Fruit fly (Drosophila melanogaster) whole organism, embryonic: Measurements from ENCODE around the gene JMJD4.

Source experiments
- Ada2b ChIP-seq: fragments of 200-800 bp; sonication (Bioruptor generic); IDR thresholded peaks from 2 replicates; pipeline ENCODE4 v1.3.6; 2022; ENCODE audit warnings: missing biosample characterization, missing genetic modification characterization
- CG10267 ChIP-seq: fragments of 200-800 bp; sonication (Bioruptor generic); optimal IDR thresholded peaks from 2 replicates; lab custom pipeline; 2018; ENCODE audit warnings: missing biosample characterization, mild to moderate bottlenecking, missing genetic modification characterization, moderate library complexity
- CG10321 ChIP-seq: fragments of 200-800 bp; sonication (Bioruptor generic); IDR thresholded peaks from 2 replicates; pipeline ENCODE4 v1.3.6; 2022; ENCODE audit warnings: missing biosample characterization, missing genetic modification characterization
- CG12155 ChIP-seq: fragments of 200-800 bp; sonication (Bioruptor generic); optimal IDR thresholded peaks from 3 replicates; lab custom pipeline; 2016; ENCODE audit warnings: missing biosample characterization, missing genetic modification characterization
- CG14014 ChIP-seq: fragments of 200-800 bp; sonication (Bioruptor generic); IDR thresholded peaks from 2 replicates; pipeline ENCODE4 v1.3.6; 2022; ENCODE audit warnings: missing biosample characterization, missing genetic modification characterization
- CG15269 ChIP-seq: fragments of 200-800 bp; sonication (Bioruptor generic); optimal IDR thresholded peaks from 2 replicates; lab custom pipeline; 2018; ENCODE audit warnings: missing biosample characterization, mild to moderate bottlenecking, missing genetic modification characterization, moderate library complexity
- CG1602 ChIP-seq: fragments of 200-800 bp; sonication (Bioruptor generic); optimal IDR thresholded peaks from 3 replicates; lab custom pipeline; 2016; ENCODE audit warnings: missing biosample characterization, missing genetic modification characterization
- CG1603 ChIP-seq: fragments of 200-800 bp; sonication (Bioruptor generic); optimal IDR thresholded peaks from 2 replicates; lab custom pipeline; 2019; ENCODE audit warnings: missing biosample characterization, mild to moderate bottlenecking, missing genetic modification characterization, moderate library complexity
- CG16813 ChIP-seq: fragments of 200-800 bp; sonication (Bioruptor generic); IDR thresholded peaks from 3 replicates; pipeline ENCODE4 v1.3.6; 2022; ENCODE audit warnings: missing biosample characterization, missing genetic modification characterization; ENCODE audit not compliant: partially characterized antibody
- CG18476 ChIP-seq: fragments of 200-800 bp; sonication (Bioruptor generic); optimal IDR thresholded peaks from 2 replicates; lab custom pipeline; 2016; ENCODE audit warnings: missing biosample characterization, mild to moderate bottlenecking, missing genetic modification characterization
- CG2116 ChIP-seq: fragments of 200-800 bp; sonication (Bioruptor generic); optimal IDR thresholded peaks from 3 replicates; lab custom pipeline; 2018; ENCODE audit warnings: missing biosample characterization, mild to moderate bottlenecking, missing genetic modification characterization
- CG3163 ChIP-seq: fragments of 200-800 bp; sonication (Bioruptor generic); optimal IDR thresholded peaks from 3 replicates; lab custom pipeline; 2016; ENCODE audit warnings: missing biosample characterization, missing genetic modification characterization
- CG32532 ChIP-seq: fragments of 200-800 bp; sonication (Bioruptor generic); IDR thresholded peaks from 2 replicates; pipeline ENCODE4 v1.3.6; 2022; ENCODE audit warnings: missing biosample characterization, missing genetic modification characterization
- CG4282 ChIP-seq: fragments of 200-800 bp; sonication (Bioruptor generic); optimal IDR thresholded peaks from 2 replicates; lab custom pipeline; 2016; ENCODE audit warnings: missing biosample characterization, missing genetic modification characterization
- CG7556 ChIP-seq: fragments of 200-800 bp; sonication (Bioruptor generic); optimal IDR thresholded peaks from 2 replicates; lab custom pipeline; 2017; ENCODE audit warnings: missing biosample characterization, mild to moderate bottlenecking, missing genetic modification characterization
- CG8765 ChIP-seq: fragments of 200-800 bp; sonication (Bioruptor generic); IDR thresholded peaks from 2 replicates; pipeline ENCODE4 v1.3.6; 2022; ENCODE audit warnings: missing biosample characterization, missing genetic modification characterization
- CTCF ChIP-seq: fragments of 200-800 bp; sonication (Bioruptor generic); optimal IDR thresholded peaks from 2 replicates; lab custom pipeline; 2017; ENCODE audit warnings: missing biosample characterization, mild to moderate bottlenecking, missing genetic modification characterization, moderate library complexity
- Chrac-16 ChIP-seq: fragments of 200-800 bp; sonication (Bioruptor generic); optimal IDR thresholded peaks from 3 replicates; lab custom pipeline; 2016; ENCODE audit warnings: missing biosample characterization, missing genetic modification characterization
- D ChIP-seq, 2 experiments: fragments of 200-800 bp in 1 of 2; fragments of >200 bp in 1 of 2; sonication (Bioruptor generic) in 1 of 2; optimal IDR thresholded peaks; 2 replicates in 1 of 2; 3 replicates in 1 of 2; lab custom pipeline; 2017; ENCODE audit warnings: mild to moderate bottlenecking in 1 of 2, missing biosample characterization in 1 of 2, missing genetic modification characterization in 1 of 2, missing genetic modification reagents in 1 of 2
- Eip74EF ChIP-seq, 2 experiments: fragments of 200-800 bp in 1 of 2; fragments of >200 bp in 1 of 2; sonication (Bioruptor generic) in 1 of 2; optimal IDR thresholded peaks; 2 replicates each; lab custom pipeline; 2017 to 2019; ENCODE audit warnings: missing biosample characterization in 2 of 2, missing genetic modification characterization in 2 of 2, mild to moderate bottlenecking in 1 of 2, moderate library complexity in 1 of 2
- H2.0 ChIP-seq: fragments of 200-800 bp; sonication (Bioruptor generic); IDR thresholded peaks from 2 replicates; pipeline ENCODE4 v1.3.6; 2022; ENCODE audit warnings: missing biosample characterization, missing genetic modification characterization
- Hsf ChIP-seq: fragments of 200-800 bp; sonication (Bioruptor generic); optimal IDR thresholded peaks from 3 replicates; lab custom pipeline; 2016; ENCODE audit warnings: missing biosample characterization, missing genetic modification characterization
- Med ChIP-seq: fragments of 200-800 bp; sonication (Bioruptor generic); peaks from one replicate; lab custom pipeline; 2016; ENCODE audit warnings: missing biosample characterization, missing genetic modification characterization, mild to moderate bottlenecking, inconsistent platforms, moderate library complexity
- Myb ChIP-seq: fragments of 200-800 bp; sonication (Bioruptor generic); optimal IDR thresholded peaks from 2 replicates; lab custom pipeline; 2016; ENCODE audit warnings: missing biosample characterization, missing genetic modification characterization
- NFAT ChIP-seq: fragments of 200-800 bp; sonication (Bioruptor generic); IDR thresholded peaks from 2 replicates; pipeline ENCODE4 v1.3.6; 2022; ENCODE audit warnings: missing biosample characterization, missing genetic modification characterization
- Oli ChIP-seq: fragments of 200-800 bp; sonication (Bioruptor generic); optimal IDR thresholded peaks from 2 replicates; lab custom pipeline; 2018; ENCODE audit warnings: missing biosample characterization, mild to moderate bottlenecking, missing genetic modification characterization, moderate library complexity
- Opbp ChIP-seq: fragments of 200-800 bp; sonication (Bioruptor generic); IDR thresholded peaks from 3 replicates; pipeline ENCODE4 v1.3.6; 2022; ENCODE audit warnings: missing biosample characterization, missing genetic modification characterization; ENCODE audit not compliant: partially characterized antibody
- Pdp1 ChIP-seq, 2 experiments: fragments of 200-800 bp; sonication (Bioruptor generic); optimal IDR thresholded peaks; 3 replicates each; lab custom pipeline; 2016; ENCODE audit warnings: missing biosample characterization in 2 of 2, missing genetic modification characterization in 2 of 2, mild to moderate bottlenecking in 1 of 2, moderate library complexity in 1 of 2
- Poxn ChIP-seq: fragments of 200-800 bp; sonication (Bioruptor generic); IDR thresholded peaks from 2 replicates; pipeline ENCODE4 v1.3.6; 2022; ENCODE audit warnings: missing biosample characterization, missing genetic modification characterization
- Ssrp ChIP-seq: fragments of 200-800 bp; sonication (Bioruptor generic); optimal IDR thresholded peaks from 2 replicates; lab custom pipeline; 2018; ENCODE audit warnings: missing biosample characterization, mild to moderate bottlenecking, missing genetic modification characterization, moderate library complexity
- amos ChIP-seq: fragments of 200-800 bp; sonication (Bioruptor generic); IDR thresholded peaks from 2 replicates; pipeline ENCODE4 v1.3.6; 2022; ENCODE audit warnings: missing biosample characterization, missing genetic modification characterization; ENCODE audit not compliant: partially characterized antibody
- ash1 ChIP-seq: fragments of 200-800 bp; sonication (Bioruptor generic); optimal IDR thresholded peaks from 2 replicates; lab custom pipeline; 2018; ENCODE audit warnings: missing biosample characterization, mild to moderate bottlenecking, missing genetic modification characterization
- bcd ChIP-seq: fragments of 200-800 bp; sonication (Bioruptor generic); optimal IDR thresholded peaks from 2 replicates; lab custom pipeline; 2017; ENCODE audit warnings: missing biosample characterization, mild to moderate bottlenecking, missing genetic modification characterization
- btn ChIP-seq: fragments of 200-800 bp; sonication (Bioruptor generic); optimal IDR thresholded peaks from 2 replicates; lab custom pipeline; 2016; ENCODE audit warnings: missing biosample characterization, missing genetic modification characterization
- ci ChIP-seq: fragments of 200-800 bp; sonication (Bioruptor generic); IDR thresholded peaks from 3 replicates; pipeline ENCODE4 v1.3.6; 2022; ENCODE audit warnings: missing biosample characterization, missing genetic modification characterization
- fru ChIP-seq: fragments of >200 bp; optimal IDR thresholded peaks from 2 replicates; lab custom pipeline; 2017
- her ChIP-seq: fragments of 200-800 bp; sonication (Bioruptor generic); optimal IDR thresholded peaks from 2 replicates; lab custom pipeline; 2016; ENCODE audit warnings: missing biosample characterization, missing genetic modification characterization
- lmd ChIP-seq: fragments of 200-800 bp; sonication (Bioruptor generic); IDR thresholded peaks from 2 replicates; pipeline ENCODE4 v1.3.6; 2022; ENCODE audit warnings: missing biosample characterization, missing genetic modification characterization
- mam ChIP-seq: fragments of 200-800 bp; sonication (Bioruptor generic); optimal IDR thresholded peaks from 3 replicates; lab custom pipeline; 2016; ENCODE audit warnings: missing biosample characterization, missing genetic modification characterization
- nau ChIP-seq: fragments of 200-800 bp; sonication (Bioruptor generic); optimal IDR thresholded peaks from 3 replicates; lab custom pipeline; 2017; ENCODE audit warnings: missing biosample characterization, mild to moderate bottlenecking, missing genetic modification characterization, missing genetic modification reagents
- onecut ChIP-seq: fragments of 200-800 bp; sonication (Bioruptor generic); IDR thresholded peaks from 2 replicates; pipeline ENCODE4 v1.3.6; 2022; ENCODE audit warnings: missing biosample characterization, missing genetic modification characterization
- sc ChIP-seq, 3 experiments: fragments of >200 bp in 2 of 3; fragments of 200-800 bp in 1 of 3; sonication (Bioruptor generic) in 1 of 3; optimal IDR thresholded peaks; 2 replicates in 2 of 3; 3 replicates in 1 of 3; lab custom pipeline; 2017; ENCODE audit warnings: mild to moderate bottlenecking in 1 of 3, missing biosample characterization in 1 of 3, missing genetic modification characterization in 1 of 3, missing genetic modification reagents in 1 of 3
- seq ChIP-seq: fragments of 200-800 bp; sonication (Bioruptor generic); IDR thresholded peaks from 2 replicates; pipeline ENCODE4 v1.3.6; 2022; ENCODE audit warnings: missing biosample characterization, missing genetic modification characterization
- sima ChIP-seq: fragments of 200-800 bp; sonication (Bioruptor generic); optimal IDR thresholded peaks from 2 replicates; lab custom pipeline; 2016; ENCODE audit warnings: missing biosample characterization, missing genetic modification characterization
- sisA ChIP-seq: fragments of 200-800 bp; sonication (Bioruptor generic); IDR thresholded peaks from 2 replicates; pipeline ENCODE4 v1.3.6; 2022; ENCODE audit warnings: missing biosample characterization, missing genetic modification characterization
- slbo ChIP-seq: fragments of 200-800 bp; sonication (Bioruptor generic); IDR thresholded peaks from 2 replicates; pipeline ENCODE4 v1.3.6; 2022; ENCODE audit warnings: missing biosample characterization, missing genetic modification characterization
- slou ChIP-seq: fragments of 200-800 bp; sonication (Bioruptor generic); optimal IDR thresholded peaks from 3 replicates; lab custom pipeline; 2016; ENCODE audit warnings: missing biosample characterization, missing genetic modification characterization
- zf30C ChIP-seq: fragments of 200-800 bp; sonication (Bioruptor generic); optimal IDR thresholded peaks from 3 replicates; lab custom pipeline; 2018; ENCODE audit warnings: missing biosample characterization, mild to moderate bottlenecking, missing genetic modification characterization

JMJD4 gene

DNA sequence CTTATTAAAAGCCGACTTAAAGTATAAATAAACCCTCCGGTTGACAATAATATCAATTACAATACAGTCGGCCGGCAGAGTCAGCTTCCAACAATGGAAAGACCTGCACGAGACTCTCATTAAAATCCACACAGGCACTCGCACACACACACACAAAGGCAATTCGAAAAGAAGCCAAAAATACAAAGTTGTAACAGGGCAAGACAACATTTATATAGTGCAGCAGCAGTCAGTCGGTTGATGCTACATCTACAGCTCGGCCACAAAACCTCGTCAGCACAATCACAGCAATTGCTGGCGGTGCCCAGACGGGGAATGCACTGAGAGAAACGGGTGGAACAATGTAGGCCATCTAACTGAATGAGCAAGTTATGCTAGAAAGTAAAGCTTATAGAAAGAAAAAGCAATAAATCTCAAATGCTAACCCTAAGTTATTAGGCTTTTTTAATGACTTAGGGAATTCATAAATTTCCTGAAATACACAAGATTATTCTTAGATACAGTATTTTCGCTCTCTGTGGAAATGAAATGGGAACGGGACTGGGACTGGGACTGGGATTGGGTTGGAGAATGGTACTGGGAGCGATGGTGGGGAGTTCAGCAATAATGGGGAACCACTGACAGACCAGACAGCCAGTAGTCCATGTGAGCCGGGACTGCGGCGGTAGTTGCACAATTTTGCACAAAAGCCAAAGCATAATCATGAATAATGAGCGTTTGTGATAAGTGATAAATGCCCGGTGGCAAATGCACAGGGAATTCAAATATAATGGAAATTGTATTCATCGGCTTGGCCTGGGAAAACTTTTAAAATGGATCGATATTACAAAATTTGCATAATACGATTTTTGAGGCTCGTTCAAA is 37.5 kb downstream of the JMJD4 start (continued):
- TF ChIP-seq CG7556 (GFP tag; lab: Kevin White, UChicago), result peak; percentile 19
- peak; percentile 12 for TF ChIP-seq CG12155 (GFP tag; lab: Kevin White, UChicago)
- TF ChIP-seq Oli (tag; lab: Kevin White, UChicago), result peak; percentile 45
- TF ChIP-seq CG15269 (tag; lab: Kevin White, UChicago), result peak; percentile 42
- TF ChIP-seq Ssrp (tag; lab: Kevin White, UChicago), result no peak
- TF ChIP-seq CG3163, result no peak
- peak; percentile 29 for TF ChIP-seq CG10267 (tag; lab: Kevin White, UChicago)
- TF ChIP-seq btn (GFP tag; lab: Kevin White, UChicago), result peak; percentile 7
- peak; percentile 92 for TF ChIP-seq Med
- peak; percentile 23; the same call in 1 of the 2 replicates for TF ChIP-seq CG10321
- TF ChIP-seq fru (lab: Kevin White, UChicago), result no peak
- TF ChIP-seq CG32532 (GFP tag; lab: Robert Waterston, UW), result peak; percentile 55; the same call in 1 of the 2 replicates
- no peak for TF ChIP-seq sc (optimal IDR thresholded peaks at IDR 0.05; lab: Kevin White, UChicago)
- no peak for TF ChIP-seq sc (GFP tag; optimal IDR thresholded peaks at IDR 0.05; lab: Kevin White, UChicago)
- peak; percentile 22 for TF ChIP-seq slou
- TF ChIP-seq H2.0 (GFP tag; lab: Robert Waterston, UW), result peak; percentile 46
- TF ChIP-seq CG14014, result 0 out of 2 replicates have a peak, but pooled peaks have one; percentile 18
- TF ChIP-seq seq (GFP tag; lab: Robert Waterston, UW), result peak; percentile 42; the same call in 1 of the 2 replicates
- no peak for TF ChIP-seq ash1 (GFP tag; lab: Kevin White, UChicago)
- no peak for TF ChIP-seq sima (GFP tag; lab: Kevin White, UChicago)
- TF ChIP-seq her (GFP tag; lab: Kevin White, UChicago), result peak; percentile 55
- peak; percentile 38; the same call in 1 of the 2 replicates for TF ChIP-seq sisA (GFP tag; lab: Robert Waterston, UW)
- 0 out of 2 replicates have a peak, but pooled peaks have one; percentile 11 for TF ChIP-seq NFAT (GFP tag; lab: Robert Waterston, UW)
- TF ChIP-seq mam, result peak; percentile 51
- no peak for TF ChIP-seq D (optimal IDR thresholded peaks at IDR 0.05; lab: Kevin White, UChicago)
- TF ChIP-seq D (GFP tag; optimal IDR thresholded peaks at IDR 0.05; lab: Kevin White, UChicago), result peak; percentile 30
- TF ChIP-seq ci (GFP tag; lab: Robert Waterston, UW), result 0 out of 3 replicates have a peak, but pooled peaks have one; percentile 17
- TF ChIP-seq CG1603, result peak; percentile 56
- no peak for TF ChIP-seq Opbp (GFP tag; lab: Robert Waterston, UW)
- TF ChIP-seq Hsf (GFP tag; lab: Kevin White, UChicago), result peak; percentile 57
- TF ChIP-seq CG18476 (GFP tag; lab: Kevin White, UChicago), result peak; percentile 28
- TF ChIP-seq Ada2b, result no peak
- TF ChIP-seq CG1602 (GFP tag; lab: Kevin White, UChicago), result peak; percentile 26
- peak; percentile 10 for TF ChIP-seq Myb
- TF ChIP-seq slbo (GFP tag; lab: Robert Waterston, UW), result peak; percentile 56
- no peak for TF ChIP-seq CG16813 (GFP tag; lab: Robert Waterston, UW)
- TF ChIP-seq Chrac-16 (GFP tag; lab: Kevin White, UChicago), result peak; percentile 33
- TF ChIP-seq amos (GFP tag; lab: Robert Waterston, UW), result no peak
- no peak for TF ChIP-seq CG4282 (GFP tag; lab: Kevin White, UChicago)
- TF ChIP-seq zf30C, result no peak
- TF ChIP-seq CG8765 (GFP tag; lab: Robert Waterston, UW), result 0 out of 2 replicates have a peak, but pooled peaks have one; percentile 24
- no peak for TF ChIP-seq CG2116 (GFP tag; lab: Kevin White, UChicago)
- no peak for TF ChIP-seq CTCF
- TF ChIP-seq onecut (GFP tag; lab: Robert Waterston, UW), result no peak
- peak in 1 of 2 experiments; percentile 55 for TF ChIP-seq Pdp1 (GFP tag; optimal IDR thresholded peaks at IDR 0.05; lab: Kevin White, UChicago)
- no peak for TF ChIP-seq Poxn (GFP tag; lab: Robert Waterston, UW)
- TF ChIP-seq lmd (GFP tag; lab: Robert Waterston, UW), result peak; percentile 55
- peak in 1 of 2 experiments; percentile 8 for TF ChIP-seq Eip74EF (GFP tag; optimal IDR thresholded peaks at IDR 0.05; lab: Kevin White, UChicago)
- peak; percentile 45 for TF ChIP-seq bcd (GFP tag; lab: Kevin White, UChicago)
- peak; percentile 29 for TF ChIP-seq nau
